Fruit fly (Drosophila melanogaster): ENCODE results near the gene Vha100-4.
A peak's percentile ranks its signal among the peaks of the same experiment; 100 is the strongest.

Vha100-4 gene

dm6 chr3R:18393436-18393835 lies 3.8 kb upstream of the Vha100-4 start (continued):
- TF ChIP-seq Dbx (GFP tag; IDR thresholded peaks at IDR 0.05) (peak; percentile 51; the same call in 2 of the 3 replicates), lab (GFP tag; optimal IDR thresholded peaks at IDR 0.05) (peak; percentile 23), CG7556 (GFP tag; optimal IDR thresholded peaks at IDR 0.05) (no peak), Gsc (GFP tag; IDR thresholded peaks at IDR 0.05) (no peak), disco-r (GFP tag; optimal IDR thresholded peaks at IDR 0.05) (no peak), p53 (GFP tag; optimal IDR thresholded peaks at IDR 0.05) (no peak), CG13894 (tag; optimal IDR thresholded peaks at IDR 0.05) (no peak), Atf6 (GFP tag; IDR thresholded peaks at IDR 0.05) (peak; percentile 62; the same call in 1 of the 2 replicates), Med (GFP tag) (peak; percentile 86), PHDP (tag; optimal IDR thresholded peaks at IDR 0.05) (peak; percentile 71), Xbp1 (GFP tag; optimal IDR thresholded peaks at IDR 0.05) (peak; percentile 46), slp2 (GFP tag; optimal IDR thresholded peaks at IDR 0.05) (no peak), Xrp1 (GFP tag; IDR thresholded peaks at IDR 0.05) (peak; percentile 68; the same call in 1 of the 2 replicates), bsh (GFP tag; optimal IDR thresholded peaks at IDR 0.05) (peak in 1 of 2 experiments; percentile 52), CG15073 (GFP tag; optimal IDR thresholded peaks at IDR 0.05) (no peak), CG43689 (GFP tag; IDR thresholded peaks at IDR 0.05) (no peak)

- peak; percentile 9 for TF ChIP-seq NfI (GFP tag; optimal IDR thresholded peaks at IDR 0.05)
- TF ChIP-seq sob (GFP tag; IDR thresholded peaks at IDR 0.05): 0 out of 2 replicates have a peak, but pooled peaks have one; percentile 24
- TF ChIP-seq CG2116 (GFP tag; optimal IDR thresholded peaks at IDR 0.05): peak; percentile 60
- peak; percentile 86 for TF ChIP-seq Elba2 (GFP tag; optimal IDR thresholded peaks at IDR 0.05)
- peak; percentile 84 for TF ChIP-seq Dp (GFP tag; optimal IDR thresholded peaks at IDR 0.05)
- peak; percentile 89 for TF ChIP-seq E2f2 (GFP tag; IDR thresholded peaks at IDR 0.05)
- TF ChIP-seq Scr (GFP tag; IDR thresholded peaks at IDR 0.05; ENCODE audit: partially characterized antibody): peak; percentile 26; the same call in 1 of the 2 replicates
- TF ChIP-seq CG10462 (GFP tag; optimal IDR thresholded peaks at IDR 0.05): no peak
- no peak for TF ChIP-seq CG7556 (GFP tag; optimal IDR thresholded peaks at IDR 0.05)
- peak; percentile 78 for TF ChIP-seq CG10267 (tag; optimal IDR thresholded peaks at IDR 0.05)
- TF ChIP-seq Hr78 (GFP tag; optimal IDR thresholded peaks at IDR 0.05): no peak
- no peak for TF ChIP-seq CG30403 (GFP tag; optimal IDR thresholded peaks at IDR 0.05)
- no peak for TF ChIP-seq kah (GFP tag; optimal IDR thresholded peaks at IDR 0.05)
- TF ChIP-seq lab (GFP tag; optimal IDR thresholded peaks at IDR 0.05): peak; percentile 3
- TF ChIP-seq Ets97D (GFP tag; optimal IDR thresholded peaks at IDR 0.05): peak; percentile 56
- TF ChIP-seq so (GFP tag; IDR thresholded peaks at IDR 0.05): no peak
- 0 out of 2 replicates have a peak, but pooled peaks have one; percentile 33 for TF ChIP-seq MBD-R2 (GFP tag; IDR thresholded peaks at IDR 0.05)
- TF ChIP-seq CG12659 (GFP tag; optimal IDR thresholded peaks at IDR 0.05): peak; percentile 6
- TF ChIP-seq HmgZ (tag; optimal IDR thresholded peaks at IDR 0.05): no peak
- peak; percentile 97 for TF ChIP-seq phol (tag; optimal IDR thresholded peaks at IDR 0.05)
- peak; percentile 24 for TF ChIP-seq CG15514 (GFP tag; optimal IDR thresholded peaks at IDR 0.05)
- peak; percentile 42 for TF ChIP-seq pzg (GFP tag; optimal IDR thresholded peaks at IDR 0.05)
- TF ChIP-seq Myb (GFP tag; optimal IDR thresholded peaks at IDR 0.05): peak; percentile 13
- TF ChIP-seq stwl (tag; optimal IDR thresholded peaks at IDR 0.05): peak; percentile 61
- TF ChIP-seq Blimp-1 (GFP tag; optimal IDR thresholded peaks at IDR 0.05): no peak
- no peak for TF ChIP-seq CG12155 (GFP tag; optimal IDR thresholded peaks at IDR 0.05)
- peak; percentile 55 for TF ChIP-seq Dref (GFP tag; IDR thresholded peaks at IDR 0.05)
These were observed 4.0 kb downstream of the Vha100-4 start, which contains the start of gene cona for dm6 chr3R:18385593-18385992. Gene cona (plus strand): TSS chr3R:18385828.

All from whole organism, embryonic.